Fruit fly (Drosophila melanogaster): ENCODE measurements around the gene br.
A peak's percentile ranks its signal among the peaks of the same experiment; 100 is the strongest.

br gene

DNA sequence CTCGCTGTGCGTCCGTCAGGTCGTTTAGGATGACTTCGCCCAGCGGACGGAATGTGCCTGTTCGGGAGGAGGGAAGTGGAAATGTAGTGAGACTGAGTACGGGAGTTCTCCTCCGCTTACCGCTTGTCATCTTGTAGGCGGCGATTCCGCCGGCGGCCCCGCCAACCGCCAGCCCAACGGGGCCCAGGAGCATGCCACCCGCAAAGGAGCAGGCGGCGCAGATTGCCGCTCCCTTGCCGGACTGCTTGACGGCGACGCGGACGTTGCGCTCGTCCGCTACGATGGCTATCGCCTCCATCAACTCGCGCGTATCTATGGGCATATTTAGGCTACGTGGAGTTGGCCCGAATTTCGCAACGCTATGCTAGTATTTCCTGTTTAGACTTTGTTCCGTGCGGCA lies 93.8 kb downstream of the br start, which contains the start of gene Mur2B:
Mur2B (minus strand) TSS at position 101 of the 400 bp plus-strand sequence.
- TF ChIP-seq rgr (GFP tag; optimal IDR thresholded peaks at IDR 0.05): no peak
- no peak for TF ChIP-seq brk (GFP tag; optimal IDR thresholded peaks at IDR 0.05)
- no peak for TF ChIP-seq jim (GFP tag; optimal IDR thresholded peaks at IDR 0.05)
- no peak for TF ChIP-seq Dif (GFP tag; optimal IDR thresholded peaks at IDR 0.05; ENCODE audit: partially characterized antibody)
- TF ChIP-seq woc (GFP tag; optimal IDR thresholded peaks at IDR 0.05): no peak
- no peak for TF ChIP-seq dmrt93B (GFP tag; optimal IDR thresholded peaks at IDR 0.05)
- no peak for TF ChIP-seq dl (GFP tag; optimal IDR thresholded peaks at IDR 0.05; ENCODE audit: insufficient read depth in 1 of 2, partially characterized antibody in 2 of 2)
- no peak for TF ChIP-seq usp (GFP tag; optimal IDR thresholded peaks at IDR 0.05)
- TF ChIP-seq dsf (GFP tag; optimal IDR thresholded peaks at IDR 0.05; ENCODE audit: borderline replicate concordance): no peak
- no peak for TF ChIP-seq Mio (GFP tag; optimal IDR thresholded peaks at IDR 0.05)
- no peak for TF ChIP-seq lola (GFP tag; optimal IDR thresholded peaks at IDR 0.05)
- no peak for TF ChIP-seq CG9705 (GFP tag; optimal IDR thresholded peaks at IDR 0.05)
- no peak for TF ChIP-seq tai (GFP tag; optimal IDR thresholded peaks at IDR 0.05)
- TF ChIP-seq Dfd (GFP tag; optimal IDR thresholded peaks at IDR 0.05): no peak
- TF ChIP-seq sv (GFP tag; optimal IDR thresholded peaks at IDR 0.05): no peak
- no peak for TF ChIP-seq N (GFP tag; optimal IDR thresholded peaks at IDR 0.05)
- no peak for TF ChIP-seq foxo (GFP tag; optimal IDR thresholded peaks at IDR 0.05)
- TF ChIP-seq CrebA (GFP tag; optimal IDR thresholded peaks at IDR 0.05; ENCODE audit: borderline replicate concordance): no peak

DNA sequence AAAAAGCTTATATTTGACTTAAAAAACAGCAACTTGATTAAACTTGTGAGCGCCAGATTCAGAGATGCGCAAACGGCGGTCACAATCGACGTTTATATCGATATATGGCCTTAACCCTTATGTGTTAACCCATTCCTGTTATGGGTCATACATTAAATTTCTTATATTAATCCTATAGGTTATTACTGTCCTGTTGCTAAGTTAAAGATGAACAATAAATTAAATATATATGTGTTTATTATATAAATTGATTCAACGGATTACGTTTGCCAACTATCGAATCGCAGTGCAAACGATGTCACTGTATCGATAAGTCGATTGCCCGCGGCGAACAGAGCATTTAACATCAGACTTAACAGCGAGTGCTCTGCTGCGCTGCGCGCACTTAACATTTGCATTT lies 94.3 kb downstream of the br start, which contains the start of the genes CG3740 and hfw:
CG3740 (minus strand) TSS at position 84 of the 400 bp plus-strand sequence.
hfw (plus strand) TSS at position 357 of the 400 bp plus-strand sequence.
- no peak for TF ChIP-seq tai (GFP tag; optimal IDR thresholded peaks at IDR 0.05)
- no peak for TF ChIP-seq CG32264 (GFP tag; optimal IDR thresholded peaks at IDR 0.05)
- TF ChIP-seq Vsx2 (GFP tag; optimal IDR thresholded peaks at IDR 0.05; ENCODE audit: partially characterized antibody): no peak
- peak; percentile 60 for TF ChIP-seq Hr83 (GFP tag; optimal IDR thresholded peaks at IDR 0.05; ENCODE audit: poor library complexity, severe bottlenecking)
- peak; percentile 68 for TF ChIP-seq fru (GFP tag; optimal IDR thresholded peaks at IDR 0.05)
- peak; percentile 68 for TF ChIP-seq OdsH (GFP tag; optimal IDR thresholded peaks at IDR 0.05)
- TF ChIP-seq N (GFP tag; optimal IDR thresholded peaks at IDR 0.05): no peak
- TF ChIP-seq Hnf4 (GFP tag; optimal IDR thresholded peaks at IDR 0.05): peak; percentile 78
- no peak for TF ChIP-seq GATAd (GFP tag; optimal IDR thresholded peaks at IDR 0.05)
- TF ChIP-seq Sp1 (GFP tag; optimal IDR thresholded peaks at IDR 0.05): peak; percentile 70
- TF ChIP-seq jim (GFP tag; optimal IDR thresholded peaks at IDR 0.05): no peak
- TF ChIP-seq CrebA (GFP tag; optimal IDR thresholded peaks at IDR 0.05; ENCODE audit: borderline replicate concordance): no peak
- TF ChIP-seq sage (GFP tag; optimal IDR thresholded peaks at IDR 0.05): peak; percentile 77
- no peak for TF ChIP-seq Dfd (GFP tag; optimal IDR thresholded peaks at IDR 0.05)
- TF ChIP-seq rgr (GFP tag; optimal IDR thresholded peaks at IDR 0.05): peak; percentile 75
- no peak for TF ChIP-seq pan (optimal IDR thresholded peaks at IDR 0.05)
- TF ChIP-seq CG9705 (GFP tag; optimal IDR thresholded peaks at IDR 0.05): peak; percentile 52
- TF ChIP-seq Mio (GFP tag; optimal IDR thresholded peaks at IDR 0.05): no peak
- no peak for TF ChIP-seq usp (GFP tag; optimal IDR thresholded peaks at IDR 0.05)
- TF ChIP-seq Dif (GFP tag; optimal IDR thresholded peaks at IDR 0.05; ENCODE audit: partially characterized antibody): no peak
- no peak for TF ChIP-seq dl (GFP tag; optimal IDR thresholded peaks at IDR 0.05; ENCODE audit: insufficient read depth in 1 of 2, partially characterized antibody in 2 of 2)
- peak; percentile 73 for TF ChIP-seq h (GFP tag; optimal IDR thresholded peaks at IDR 0.05)
- TF ChIP-seq Hr78 (GFP tag; optimal IDR thresholded peaks at IDR 0.05): no peak
- TF ChIP-seq brk (GFP tag; optimal IDR thresholded peaks at IDR 0.05): no peak
- TF ChIP-seq ey (GFP tag; optimal IDR thresholded peaks at IDR 0.05): peak; percentile 31
- no peak for TF ChIP-seq lola (GFP tag; optimal IDR thresholded peaks at IDR 0.05)
- peak; percentile 22 for TF ChIP-seq Jra (GFP tag; optimal IDR thresholded peaks at IDR 0.05)
- peak; percentile 56 for TF ChIP-seq br (GFP tag; optimal IDR thresholded peaks at IDR 0.05)
- peak; percentile 66 for TF ChIP-seq dmrt93B (GFP tag; optimal IDR thresholded peaks at IDR 0.05)
- peak; percentile 47 for TF ChIP-seq dsf (GFP tag; optimal IDR thresholded peaks at IDR 0.05; ENCODE audit: borderline replicate concordance)
- peak; percentile 25 for TF ChIP-seq Rel (GFP tag; optimal IDR thresholded peaks at IDR 0.05)
- TF ChIP-seq Rel (tag; optimal IDR thresholded peaks at IDR 0.05): peak; percentile 63
- peak; percentile 67 for TF ChIP-seq psq (GFP tag; optimal IDR thresholded peaks at IDR 0.05)
- TF ChIP-seq Abd-B (GFP tag; optimal IDR thresholded peaks at IDR 0.05): no peak
- peak in 1 of 2 experiments; percentile 84 for TF ChIP-seq foxo (GFP tag; optimal IDR thresholded peaks at IDR 0.05)
- TF ChIP-seq Myc (optimal IDR thresholded peaks at IDR 0.05): peak; percentile 58
- peak; percentile 56 for TF ChIP-seq woc (GFP tag; optimal IDR thresholded peaks at IDR 0.05)
- peak; percentile 84 for TF ChIP-seq HLH106 (tag; optimal IDR thresholded peaks at IDR 0.05)
- TF ChIP-seq sv (GFP tag; optimal IDR thresholded peaks at IDR 0.05): peak; percentile 37
